Fruit fly (Drosophila melanogaster): ENCODE measurements around the gene rogdi.

- TF ChIP-seq Myc (optimal IDR thresholded peaks at IDR 0.05) (no peak), psq (optimal IDR thresholded peaks at IDR 0.05) (no peak), h (optimal IDR thresholded peaks at IDR 0.05) (no peak)
These were observed 6.9 kb upstream of the rogdi start, which contains the start of the genes scaf6 and Papst2 for dm6 chr3L:17042297-17042921.

Measured in Kc167 (cell line).